Worm (Caenorhabditis elegans) whole organism, young adult: ENCODE measurements around the gene C55B6.7.

Experiments used
- B0019.2 ChIP-seq: fragments of 200-800 bp; sonication (Bioruptor generic); conservative IDR thresholded peaks from 2 replicates; pipeline ENCODE4 v1.3.6; 2022; ENCODE audit warnings: missing genetic modification reagents, missing genetic modification characterization, missing compliant biosample characterization
- B0261.1 ChIP-seq: sonication (generic microtip); optimal IDR thresholded peaks from 2 replicates; lab custom pipeline; 2016; ENCODE audit warnings: mild to moderate bottlenecking, missing genetic modification characterization, moderate library complexity, missing compliant biosample characterization
- B0336.3 ChIP-seq: fragments of 200-800 bp; sonication (Bioruptor generic); IDR thresholded peaks from 2 replicates; pipeline ENCODE4 v1.3.6; 2022; ENCODE audit warnings: missing genetic modification characterization, missing compliant biosample characterization
- C06A6.2 ChIP-seq: fragments of 200-800 bp; sonication (Bioruptor generic); conservative IDR thresholded peaks from 2 replicates; pipeline ENCODE4 v1.3.6; 2022; ENCODE audit warnings: missing genetic modification characterization, missing compliant biosample characterization
- C17E4.6 ChIP-seq: fragments of 200-800 bp; sonication (Bioruptor generic); IDR thresholded peaks from 2 replicates; pipeline ENCODE4 v1.3.6; 2022; ENCODE audit warnings: missing genetic modification reagents, missing genetic modification characterization, missing compliant biosample characterization
- F22D6.2 ChIP-seq: sonication (generic microtip); optimal IDR thresholded peaks from 2 replicates; lab custom pipeline; 2016; ENCODE audit warnings: mild to moderate bottlenecking, missing genetic modification characterization, missing compliant biosample characterization
- F33H1.4 ChIP-seq: fragments of 200-800 bp; sonication (Bioruptor generic); IDR thresholded peaks from 2 replicates; pipeline ENCODE4 v1.3.6; 2022; ENCODE audit warnings: missing genetic modification reagents, missing genetic modification characterization, missing compliant biosample characterization
- F39B2.1 ChIP-seq: fragments of 200-800 bp; sonication (Bioruptor generic); IDR thresholded peaks from 2 replicates; pipeline ENCODE4 v1.3.6; 2022; ENCODE audit warnings: missing genetic modification reagents, missing genetic modification characterization, missing compliant biosample characterization
- F49E8.2 ChIP-seq: sonication (generic microtip); optimal IDR thresholded peaks from 3 replicates; lab custom pipeline; 2017; ENCODE audit warnings: missing genetic modification characterization, mild to moderate bottlenecking, missing compliant biosample characterization, antibody characterized with exemption, moderate library complexity; ENCODE audit not compliant: insufficient read depth
- F57C9.4 ChIP-seq: sonication (generic microtip); optimal IDR thresholded peaks from 2 replicates; lab custom pipeline; 2017; ENCODE audit warnings: mild to moderate bottlenecking, missing genetic modification characterization, missing compliant biosample characterization
- K11D2.4 ChIP-seq: fragments of 200-800 bp; sonication (Bioruptor generic); IDR thresholded peaks from 2 replicates; pipeline ENCODE4 v1.3.6; 2022; ENCODE audit warnings: missing genetic modification reagents, missing genetic modification characterization, missing compliant biosample characterization
- Y53G8AR.9 ChIP-seq: fragments of 200-800 bp; sonication (Bioruptor generic); conservative IDR thresholded peaks from 2 replicates; pipeline ENCODE4 v1.3.6; 2022; ENCODE audit warnings: missing genetic modification reagents, missing genetic modification characterization, missing compliant biosample characterization
- Y67H2A.10 ChIP-seq: fragments of 200-800 bp; sonication (Bioruptor generic); conservative IDR thresholded peaks from 2 replicates; pipeline ENCODE4 v1.3.6; 2022; ENCODE audit warnings: missing genetic modification reagents, missing genetic modification characterization, missing compliant biosample characterization
- akir-1 ChIP-seq: fragments of 200-800 bp; sonication (Bioruptor generic); optimal IDR thresholded peaks from 2 replicates; lab custom pipeline; 2018; ENCODE audit warnings: mild to moderate bottlenecking, missing genetic modification characterization, moderate library complexity, missing compliant biosample characterization
- aptf-2 ChIP-seq: fragments of 200-800 bp; sonication (Bioruptor generic); conservative IDR thresholded peaks from 2 replicates; pipeline ENCODE4 v1.3.6; 2022; ENCODE audit warnings: missing genetic modification reagents, missing genetic modification characterization, missing compliant biosample characterization
- aptf-3 ChIP-seq: fragments of 200-800 bp; sonication (Bioruptor generic); IDR thresholded peaks from 2 replicates; pipeline ENCODE4 v1.3.6; 2022; ENCODE audit warnings: missing genetic modification characterization, missing compliant biosample characterization
- atf-7 ChIP-seq: sonication (generic microtip); optimal IDR thresholded peaks from 2 replicates; lab custom pipeline; 2017; ENCODE audit warnings: mild to moderate bottlenecking, missing genetic modification characterization, missing compliant biosample characterization
- ccch-3 ChIP-seq: fragments of 200-800 bp; sonication (Bioruptor generic); optimal IDR thresholded peaks from 2 replicates; lab custom pipeline; 2018; ENCODE audit warnings: mild to moderate bottlenecking, missing genetic modification characterization, missing compliant biosample characterization
- ceh-100 ChIP-seq: fragments of 200-800 bp; sonication (Bioruptor generic); IDR thresholded peaks from 2 replicates; pipeline ENCODE4 v1.3.6; 2022; ENCODE audit warnings: missing genetic modification reagents, missing genetic modification characterization, missing compliant biosample characterization
- ceh-40 ChIP-seq: fragments of 200-800 bp; sonication (Bioruptor generic); IDR thresholded peaks from 2 replicates; pipeline ENCODE4 v1.3.6; 2022; ENCODE audit warnings: missing genetic modification characterization, missing compliant biosample characterization
- ceh-58 ChIP-seq: fragments of 200-800 bp; sonication (Bioruptor generic); IDR thresholded peaks from 2 replicates; pipeline ENCODE4 v1.3.6; 2022; ENCODE audit warnings: missing genetic modification characterization, missing compliant biosample characterization
- ceh-91 ChIP-seq: fragments of 200-800 bp; sonication (Bioruptor generic); IDR thresholded peaks from 2 replicates; pipeline ENCODE4 v1.3.6; 2022; ENCODE audit warnings: missing genetic modification reagents, missing genetic modification characterization, missing compliant biosample characterization
- dox-1 ChIP-seq: fragments of 200-800 bp; sonication (Bioruptor generic); IDR thresholded peaks from 2 replicates; pipeline ENCODE4 v1.3.6; 2022; ENCODE audit warnings: missing genetic modification reagents, missing genetic modification characterization, missing compliant biosample characterization
- egrh-3 ChIP-seq: fragments of 200-800 bp; sonication (Bioruptor generic); IDR thresholded peaks from 2 replicates; pipeline ENCODE4 v1.3.6; 2022; ENCODE audit warnings: missing genetic modification reagents, missing genetic modification characterization, missing compliant biosample characterization
- fkh-3 ChIP-seq: sonication (generic microtip); optimal IDR thresholded peaks from 2 replicates; lab custom pipeline; 2016; ENCODE audit warnings: mild to moderate bottlenecking, missing genetic modification characterization, missing compliant biosample characterization
- hlh-26 ChIP-seq: fragments of 200-800 bp; sonication (Bioruptor generic); conservative IDR thresholded peaks from 2 replicates; pipeline ENCODE4 v1.3.6; 2022; ENCODE audit warnings: missing genetic modification reagents, missing genetic modification characterization, missing compliant biosample characterization
- hmg-20 ChIP-seq: fragments of 200-800 bp; sonication (Bioruptor generic); IDR thresholded peaks from 2 replicates; pipeline ENCODE4 v1.3.6; 2022; ENCODE audit warnings: missing genetic modification reagents, missing genetic modification characterization, missing compliant biosample characterization
- let-526 ChIP-seq: fragments of 200-800 bp; sonication (Bioruptor generic); IDR thresholded peaks from 2 replicates; pipeline ENCODE4 v1.3.6; 2022; ENCODE audit warnings: missing genetic modification reagents, missing genetic modification characterization, missing compliant biosample characterization
- let-607 ChIP-seq, 2 experiments: fragments of 200-800 bp in 1 of 2; sonication (Bioruptor generic) in 1 of 2; sonication (generic microtip) in 1 of 2; optimal IDR thresholded peaks; 2 replicates each; lab custom pipeline; 2016 to 2018; ENCODE audit warnings: mild to moderate bottlenecking in 2 of 2, missing compliant biosample characterization in 2 of 2, missing genetic modification characterization in 2 of 2, moderate library complexity in 2 of 2, missing genotype in 1 of 2
- lin-26 ChIP-seq: fragments of 200-800 bp; sonication (Bioruptor generic); IDR thresholded peaks from 2 replicates; pipeline ENCODE4 v1.3.6; 2022; ENCODE audit warnings: missing genetic modification reagents, missing genetic modification characterization, missing compliant biosample characterization
- lin-40 ChIP-seq: sonication (generic microtip); optimal IDR thresholded peaks from 2 replicates; lab custom pipeline; 2016; ENCODE audit warnings: missing genetic modification characterization, mild to moderate bottlenecking, missing compliant biosample characterization, missing genotype, missing genetic modification reagents
- lin-54 ChIP-seq: fragments of 200-800 bp; sonication (Bioruptor generic); optimal IDR thresholded peaks from 2 replicates; lab custom pipeline; 2018; ENCODE audit warnings: mild to moderate bottlenecking, missing genetic modification characterization, missing compliant biosample characterization
- lir-1 ChIP-seq: fragments of 200-800 bp; sonication (Bioruptor generic); conservative IDR thresholded peaks from 2 replicates; pipeline ENCODE4 v1.3.6; 2022; ENCODE audit warnings: missing genetic modification reagents, missing genetic modification characterization, missing compliant biosample characterization
- lsl-1 ChIP-seq: fragments of 200-800 bp; sonication (Bioruptor generic); optimal IDR thresholded peaks from 2 replicates; lab custom pipeline; 2018; ENCODE audit warnings: mild to moderate bottlenecking, missing genetic modification characterization, moderate library complexity, missing compliant biosample characterization
- lsy-27 ChIP-seq: sonication (generic microtip); optimal IDR thresholded peaks from 2 replicates; lab custom pipeline; 2017; ENCODE audit warnings: missing genetic modification characterization, mild to moderate bottlenecking, missing compliant biosample characterization, antibody characterized with exemption, missing genotype, borderline replicate concordance; ENCODE audit not compliant: insufficient read depth
- madf-6 ChIP-seq: fragments of 200-800 bp; sonication (Bioruptor generic); IDR thresholded peaks from 2 replicates; pipeline ENCODE4 v1.3.6; 2022; ENCODE audit warnings: missing genetic modification reagents, missing genetic modification characterization, missing compliant biosample characterization
- mel-28 ChIP-seq: sonication (generic microtip); optimal IDR thresholded peaks from 2 replicates; lab custom pipeline; 2016; ENCODE audit warnings: borderline replicate concordance, mild to moderate bottlenecking, missing genetic modification characterization, missing compliant biosample characterization
- mxl-1 ChIP-seq: sonication (generic microtip); optimal IDR thresholded peaks from 2 replicates; lab custom pipeline; 2016; ENCODE audit warnings: missing genetic modification characterization, missing compliant biosample characterization
- nfya-2 ChIP-seq: fragments of 200-800 bp; sonication (Bioruptor generic); IDR thresholded peaks from 2 replicates; pipeline ENCODE4 v1.3.6; 2022; ENCODE audit warnings: missing genetic modification reagents, missing genetic modification characterization, missing compliant biosample characterization
- nhr-90 ChIP-seq: sonication (generic microtip); optimal IDR thresholded peaks from 2 replicates; lab custom pipeline; 2016; ENCODE audit warnings: missing genotype, mild to moderate bottlenecking, missing genetic modification characterization, missing compliant biosample characterization
- repo-1 ChIP-seq: sonication (generic microtip); optimal IDR thresholded peaks from 2 replicates; lab custom pipeline; 2017; ENCODE audit warnings: mild to moderate bottlenecking, missing genetic modification characterization, missing compliant biosample characterization
- rpc-1 ChIP-seq, 2 experiments: fragments of 150-350 bp in 1 of 2; sonication (generic microtip) in 1 of 2; optimal IDR thresholded peaks; 2 replicates each; lab custom pipeline; 2014 to 2018; ENCODE audit warnings: missing biosample characterization in 1 of 2, missing genetic modification characterization in 1 of 2, missing genetic modification reagents in 1 of 2, missing genotype in 1 of 2
- sea-2 ChIP-seq: fragments of 200-800 bp; sonication (Bioruptor generic); IDR thresholded peaks from 2 replicates; pipeline ENCODE4 v1.3.6; 2022; ENCODE audit warnings: missing genetic modification characterization, missing compliant biosample characterization
- snpc-1.3 ChIP-seq: sonication (generic microtip); optimal IDR thresholded peaks from 2 replicates; lab custom pipeline; 2017; ENCODE audit warnings: missing genetic modification characterization, mild to moderate bottlenecking, missing compliant biosample characterization, antibody characterized with exemption, moderate library complexity, missing genotype, missing genetic modification reagents; ENCODE audit not compliant: insufficient read depth
- somi-1 ChIP-seq: fragments of 200-800 bp; sonication (Bioruptor generic); optimal IDR thresholded peaks from 2 replicates; lab custom pipeline; 2018; ENCODE audit warnings: mild to moderate bottlenecking, missing genetic modification characterization, missing compliant biosample characterization
- tbx-9 ChIP-seq: sonication (generic microtip); optimal IDR thresholded peaks from 2 replicates; lab custom pipeline; 2016; ENCODE audit warnings: borderline replicate concordance, missing genetic modification characterization, inconsistent platforms, missing compliant biosample characterization
- unc-130 ChIP-seq: sonication (generic microtip); optimal IDR thresholded peaks from 2 replicates; lab custom pipeline; 2016; ENCODE audit warnings: missing genetic modification reagents, missing genetic modification characterization, missing compliant biosample characterization
- unc-62 ChIP-seq: fragments of 150-350 bp; optimal IDR thresholded peaks from 2 replicates; lab custom pipeline; 2014; ENCODE audit warnings: missing biosample characterization, missing genetic modification reagents, missing genetic modification characterization

Gene C55B6.7

DNA sequence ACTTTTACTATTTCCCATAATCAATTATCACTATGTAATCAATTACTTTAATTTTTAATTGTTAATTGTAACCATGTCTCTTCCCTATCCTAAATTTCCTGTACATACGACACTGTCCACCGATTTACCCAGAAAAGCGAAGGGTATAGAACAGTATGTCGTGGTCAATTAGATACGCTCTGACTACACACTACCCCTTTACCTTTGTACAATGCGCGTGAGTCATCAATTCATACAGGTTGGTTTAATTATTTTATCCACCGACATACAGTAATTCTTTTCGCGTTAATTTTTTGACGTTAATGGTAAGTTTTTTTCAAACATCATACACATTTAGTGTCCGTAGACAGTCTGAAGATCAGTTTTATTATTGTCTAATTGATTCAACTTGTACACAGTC lies 10.2 kb downstream of the C55B6.7 start (continued):
- no peak for TF ChIP-seq B0019.2 (GFP tag; lab: Robert Waterston, UW)
- TF ChIP-seq F22D6.2 (tag; lab: Kevin White, UChicago): peak; percentile 83
- peak; percentile 72 for TF ChIP-seq lir-1
- no peak for TF ChIP-seq lin-54 (GFP tag; lab: Kevin White, UChicago)
- TF ChIP-seq B0336.3: no peak
- peak; percentile 65 for TF ChIP-seq unc-62 (GFP tag; lab: Kevin White, UChicago)
- peak; percentile 49 for TF ChIP-seq akir-1 (GFP tag; lab: Kevin White, UChicago)
- no peak for TF ChIP-seq madf-6 (GFP tag; lab: Robert Waterston, UW)
- no peak for TF ChIP-seq ceh-58 (GFP tag; lab: Robert Waterston, UW)
- peak; percentile 88 for TF ChIP-seq somi-1
- TF ChIP-seq hlh-26 (GFP tag; lab: Robert Waterston, UW): no peak
- TF ChIP-seq lsy-27: no peak
- TF ChIP-seq hmg-20 (GFP tag; lab: Robert Waterston, UW): peak; percentile 92
- peak; percentile 99 for TF ChIP-seq lin-40 (tag; lab: Kevin White, UChicago)
- TF ChIP-seq fkh-3 (tag; lab: Kevin White, UChicago): no peak
- peak; percentile 54; the same call in 1 of the 2 replicates for TF ChIP-seq ceh-100
- TF ChIP-seq snpc-1.3: peak; percentile 2
- TF ChIP-seq B0261.1 (tag; lab: Kevin White, UChicago): peak; percentile 55
- TF ChIP-seq F57C9.4: no peak
- TF ChIP-seq C06A6.2 (GFP tag; lab: Robert Waterston, UW): peak; percentile 85
- peak; percentile 69; the same call in 1 of the 2 replicates for TF ChIP-seq C17E4.6
- TF ChIP-seq nfya-2: no peak
- peak; percentile 93 for TF ChIP-seq K11D2.4 (GFP tag; lab: Robert Waterston, UW)
- no peak for TF ChIP-seq mxl-1 (tag; lab: Kevin White, UChicago)
- no peak for TF ChIP-seq F39B2.1 (GFP tag; lab: Robert Waterston, UW)
- TF ChIP-seq sea-2 (GFP tag; lab: Robert Waterston, UW): no peak
- TF ChIP-seq lin-26: peak; percentile 65; the same call in 1 of the 2 replicates
- TF ChIP-seq Y53G8AR.9: no peak; the same call in 1 of the 2 replicates
- no peak for TF ChIP-seq nhr-90 (tag; lab: Kevin White, UChicago)
- no peak; the same call in 1 of the 2 replicates for TF ChIP-seq let-526 (GFP tag; lab: Robert Waterston, UW)
- TF ChIP-seq egrh-3: no peak
- no peak for TF ChIP-seq mel-28
- peak; percentile 94 for TF ChIP-seq atf-7 (tag; lab: Kevin White, UChicago)
- no peak for TF ChIP-seq Y67H2A.10
- no peak for TF ChIP-seq ccch-3 (GFP tag; lab: Kevin White, UChicago)
- TF ChIP-seq aptf-3: no peak
- no peak for TF ChIP-seq rpc-1 (optimal IDR thresholded peaks at IDR 0.05; lab: Kevin White, UChicago)
- TF ChIP-seq rpc-1 (tag; optimal IDR thresholded peaks at IDR 0.05; lab: Kevin White, UChicago): no peak
- peak; percentile 97; the same call in 1 of the 2 replicates for TF ChIP-seq dox-1 (GFP tag; lab: Robert Waterston, UW)
- TF ChIP-seq lsl-1: no peak
- TF ChIP-seq F33H1.4 (GFP tag; lab: Robert Waterston, UW): no peak
- TF ChIP-seq let-607 (tag; optimal IDR thresholded peaks at IDR 0.05; lab: Kevin White, UChicago): peak in 1 of 2 experiments; percentile 88
- TF ChIP-seq ceh-91 (GFP tag; lab: Robert Waterston, UW): no peak
- TF ChIP-seq ceh-40 (GFP tag; lab: Robert Waterston, UW): 0 out of 2 replicates have a peak, but pooled peaks have one; percentile 31
- peak; percentile 97 for TF ChIP-seq repo-1
- TF ChIP-seq aptf-2 (GFP tag; lab: Robert Waterston, UW): no peak
- TF ChIP-seq unc-130: no peak
- TF ChIP-seq tbx-9: no peak
- TF ChIP-seq F49E8.2 (tag; lab: Kevin White, UChicago): no peak
